Fruit fly (Drosophila melanogaster): ENCODE data around the gene CG17776.

Gene CG17776

dm6 chrX:2137587-2138341 lies 46.8 kb upstream of the CG17776 start (continued):
- TF ChIP-seq h (optimal IDR thresholded peaks at IDR 0.05) (no peak), Antp (GFP tag; optimal IDR thresholded peaks at IDR 0.05) (peak; percentile 85), rib (GFP tag; IDR thresholded peaks at IDR 0.05) (peak; percentile 99), NfI (GFP tag; optimal IDR thresholded peaks at IDR 0.05) (peak; percentile 99), hth (optimal IDR thresholded peaks at IDR 0.05) (no peak), CG9876 (GFP tag; optimal IDR thresholded peaks at IDR 0.05) (peak; percentile 62), CG12236 (GFP tag; optimal IDR thresholded peaks at IDR 0.05) (peak; percentile 90), Oli (tag; optimal IDR thresholded peaks at IDR 0.05) (peak; percentile 99), CG33213 (GFP tag; optimal IDR thresholded peaks at IDR 0.05) (peak; percentile 89), ewg (GFP tag; optimal IDR thresholded peaks at IDR 0.05) (peak; percentile 96), aop (GFP tag; IDR thresholded peaks at IDR 0.05) (peak; percentile 54; the same call in 1 of the 2 replicates), CG16815 (GFP tag; optimal IDR thresholded peaks at IDR 0.05) (peak; percentile 99), CG13287 (GFP tag; IDR thresholded peaks at IDR 0.05; ENCODE audit: partially characterized antibody) (peak; percentile 70), C15 (GFP tag; IDR thresholded peaks at IDR 0.05) (peak; percentile 97), Dad (GFP tag; optimal IDR thresholded peaks at IDR 0.05) (peak; percentile 93), dysf (GFP tag; IDR thresholded peaks at IDR 0.05) (peak; percentile 99), CG4360 (GFP tag; IDR thresholded peaks at IDR 0.05) (peak; percentile 91), CG13624 (GFP tag; optimal IDR thresholded peaks at IDR 0.05) (peak; percentile 69), otp (GFP tag; IDR thresholded peaks at IDR 0.05) (peak; percentile 97), cato (GFP tag; optimal IDR thresholded peaks at IDR 0.05; ENCODE audit: borderline replicate concordance) (peak; percentile 97), unpg (GFP tag; optimal IDR thresholded peaks at IDR 0.05) (peak; percentile 100), sd (tag; optimal IDR thresholded peaks at IDR 0.05) (peak; percentile 90), CG2712 (tag; optimal IDR thresholded peaks at IDR 0.05) (peak; percentile 100), mam (GFP tag; optimal IDR thresholded peaks at IDR 0.05) (peak; percentile 94), CG10147 (GFP tag; optimal IDR thresholded peaks at IDR 0.05) (peak; percentile 99), Bgb (GFP tag; IDR thresholded peaks at IDR 0.05; ENCODE audit: partially characterized antibody) (peak; percentile 47; the same call in 1 of the 2 replicates), CG11696 (GFP tag; IDR thresholded peaks at IDR 0.05) (peak; percentile 95), CG13775 (GFP tag; optimal IDR thresholded peaks at IDR 0.05) (peak; percentile 98), CG11398 (GFP tag; optimal IDR thresholded peaks at IDR 0.05) (peak; percentile 67), Lim3 (GFP tag; IDR thresholded peaks at IDR 0.05) (peak; percentile 96), Dll (GFP tag; IDR thresholded peaks at IDR 0.05; ENCODE audit: partially characterized antibody) (peak; percentile 48; the same call in 3 of the 4 replicates), odd (GFP tag; optimal IDR thresholded peaks at IDR 0.05) (peak; percentile 99), CG17186 (GFP tag; optimal IDR thresholded peaks at IDR 0.05) (peak; percentile 92), maf-S (GFP tag; optimal IDR thresholded peaks at IDR 0.05) (peak; percentile 95), CG8290 (GFP tag; optimal IDR thresholded peaks at IDR 0.05) (peak; percentile 96), CG8290 (tag; optimal IDR thresholded peaks at IDR 0.05) (peak; percentile 88 to 94), gem (tag; optimal IDR thresholded peaks at IDR 0.05) (peak; percentile 100), Dip2 (GFP tag; IDR thresholded peaks at IDR 0.05) (peak; percentile 82), shn (GFP tag; optimal IDR thresholded peaks at IDR 0.05) (peak; percentile 85), mirr (GFP tag; optimal IDR thresholded peaks at IDR 0.05) (peak; percentile 97), CG12155 (GFP tag; optimal IDR thresholded peaks at IDR 0.05) (peak; percentile 97), Fer2 (tag; optimal IDR thresholded peaks at IDR 0.05) (peak; percentile 99), ftz-f1 (GFP tag; optimal IDR thresholded peaks at IDR 0.05) (peak; percentile 32), slbo (GFP tag; IDR thresholded peaks at IDR 0.05) (peak; percentile 99), CG10654 (GFP tag; optimal IDR thresholded peaks at IDR 0.05) (peak; percentile 99), Dp (GFP tag; optimal IDR thresholded peaks at IDR 0.05) (peak; percentile 8), CG18764 (GFP tag; optimal IDR thresholded peaks at IDR 0.05) (peak; percentile 97), en (GFP tag; optimal IDR thresholded peaks at IDR 0.05) (peak; percentile 91), CG9817 (tag; optimal IDR thresholded peaks at IDR 0.05) (peak; percentile 99), CG31388 (GFP tag; optimal IDR thresholded peaks at IDR 0.05) (peak; percentile 97)
